Worm (Caenorhabditis elegans) whole organism, L4/young adult: ENCODE data around the gene Y73C8C.12.
"Not testable (repeated sequence)": the region's sequence is repeated elsewhere in the genome, so short reads cannot be mapped to it uniquely, and the experiment has no call there.

Experiments used
- W03F9.2 ChIP-seq: fragments of 150-350 bp; optimal IDR thresholded peaks from 2 replicates; lab custom pipeline; 2014; ENCODE audit warnings: missing biosample characterization, missing genetic modification characterization
- dao-5 ChIP-seq: sonication (generic microtip); optimal IDR thresholded peaks from 2 replicates; lab custom pipeline; 2016; ENCODE audit warnings: missing genotype, missing genetic modification characterization, moderate library complexity, missing compliant biosample characterization
- him-1 ChIP-seq: sonication (generic microtip); optimal IDR thresholded peaks from 2 replicates; lab custom pipeline; 2016; ENCODE audit warnings: missing genotype, missing genetic modification reagents, missing genetic modification characterization, missing compliant biosample characterization

Y73C8C.12 gene

ce11 chrV:3124912-3125311 is at the start of gene Y73C8C.12:
Gene Y73C8C.12, plus strand, starts transcription at chrV:3125212.
- TF ChIP-seq W03F9.2 (tag; lab: Kevin White, UChicago) = no peak
- TF ChIP-seq him-1 (tag; lab: Kevin White, UChicago) = no peak
- no peak for TF ChIP-seq dao-5 (tag; lab: Kevin White, UChicago)

- no peak for TF ChIP-seq dao-5 (tag; lab: Kevin White, UChicago)
- TF ChIP-seq him-1 (tag; lab: Kevin White, UChicago) = no peak
- no peak for TF ChIP-seq W03F9.2 (tag; lab: Kevin White, UChicago)
These were observed 44.2 kb upstream of the Y73C8C.12 start, which contains the start of gene srt-5 for ce11 chrV:3080792-3081191. Gene srt-5, minus strand, starts transcription at chrV:3080892.

DNA sequence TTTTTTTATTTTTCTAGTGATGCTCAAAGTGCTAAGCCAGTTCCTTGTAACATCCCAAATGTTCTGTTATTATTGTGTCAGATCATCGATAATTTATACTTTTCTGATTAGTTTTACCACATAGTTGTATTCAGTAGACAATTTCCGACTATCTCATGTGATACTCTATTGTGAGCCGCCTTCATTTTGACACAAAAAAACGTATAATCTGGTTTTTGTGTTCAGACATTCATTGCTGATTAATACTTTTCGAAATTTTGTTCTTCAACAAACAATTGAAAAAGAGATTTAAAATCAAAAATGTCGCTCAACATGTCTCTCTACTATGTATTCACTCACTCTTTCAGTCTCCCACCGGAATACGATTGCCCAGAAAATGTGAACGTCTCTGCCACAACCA is 43.5 kb upstream of the Y73C8C.12 start, which contains the start of gene srt-7:
srt-7 (plus strand) TSS at position 301 of the 400 bp plus-strand sequence.
- TF ChIP-seq dao-5 (tag; lab: Kevin White, UChicago) = no peak
- no peak for TF ChIP-seq W03F9.2 (tag; lab: Kevin White, UChicago)
- no peak for TF ChIP-seq him-1 (tag; lab: Kevin White, UChicago)

DNA sequence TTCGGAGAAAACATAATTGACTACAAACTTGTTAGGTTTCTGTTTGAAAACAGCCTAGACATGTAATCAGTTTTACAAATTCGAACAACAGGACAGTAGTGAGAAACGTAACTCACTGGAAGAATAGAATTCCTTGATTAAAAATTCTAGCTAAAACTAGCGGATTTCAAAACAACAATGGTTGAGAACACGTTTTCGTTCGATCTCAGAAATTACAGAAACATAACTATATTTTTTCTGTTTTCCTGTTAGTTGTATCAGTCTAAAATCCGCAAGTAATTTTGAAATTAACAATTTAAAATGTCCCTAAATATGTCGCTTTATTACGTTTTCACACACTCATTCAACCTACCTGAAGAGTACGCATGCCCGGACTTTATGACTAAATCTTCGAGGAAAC is 38.8 kb upstream of the Y73C8C.12 start, which contains the start of gene srt-8:
srt-8 (plus strand) TSS at position 301 of the 400 bp plus-strand sequence.
- TF ChIP-seq W03F9.2 (tag; lab: Kevin White, UChicago) (no peak), him-1 (tag; lab: Kevin White, UChicago) (no peak), dao-5 (tag; lab: Kevin White, UChicago) (no peak)

DNA sequence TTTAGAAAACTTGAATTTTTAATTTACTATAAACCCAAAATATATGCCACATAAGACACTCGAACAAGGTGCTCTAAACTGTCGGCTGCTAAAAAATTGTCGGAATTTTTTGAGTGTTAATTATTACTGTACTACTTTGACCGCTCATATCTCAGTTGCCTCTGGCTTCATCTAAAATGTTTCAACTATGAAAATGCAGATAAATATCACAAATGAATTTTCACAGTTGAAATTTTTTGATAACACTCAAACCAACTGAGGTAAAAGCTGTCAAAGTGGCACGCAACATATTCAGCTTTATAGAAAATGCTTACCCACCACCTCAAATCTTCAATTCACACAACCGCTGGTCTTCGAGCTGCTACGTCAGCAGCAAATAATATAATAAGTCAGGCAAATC is 36.2 kb upstream of the Y73C8C.12 start, which contains the start of gene acs-21:
acs-21 (plus strand) TSS at position 301 of the 400 bp plus-strand sequence.
- TF ChIP-seq W03F9.2 (tag; lab: Kevin White, UChicago) = no peak
- no peak for TF ChIP-seq dao-5 (tag; lab: Kevin White, UChicago)
- no peak for TF ChIP-seq him-1 (tag; lab: Kevin White, UChicago)

DNA sequence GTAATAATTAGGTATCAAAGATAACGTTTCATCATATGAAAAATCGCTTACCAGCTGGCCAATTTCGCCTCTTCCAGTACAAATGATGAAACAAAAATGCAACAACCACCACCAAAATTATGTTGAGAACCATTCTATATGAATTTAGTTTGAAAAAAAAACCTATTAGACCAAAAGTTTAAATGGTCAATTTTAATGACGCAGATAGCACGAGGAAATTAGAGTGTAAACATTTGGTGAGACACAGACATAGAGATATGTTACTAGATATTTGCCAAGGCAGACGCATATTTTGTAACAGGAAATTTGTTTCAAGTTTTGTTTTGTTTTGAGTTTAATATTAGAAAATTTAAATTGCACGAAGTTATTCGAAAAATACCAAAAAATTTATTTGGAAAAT is 30.7 kb upstream of the Y73C8C.12 start, which contains the start of gene cyp-33C9:
cyp-33C9 (minus strand) TSS at position 211 of the 400 bp plus-strand sequence.
- TF ChIP-seq dao-5 (tag; lab: Kevin White, UChicago) (no peak), W03F9.2 (tag; lab: Kevin White, UChicago) (no peak), him-1 (tag; lab: Kevin White, UChicago) (no peak)

ce11 chrV:3100527-3100926 is 24.5 kb upstream of the Y73C8C.12 start:
- no peak for TF ChIP-seq W03F9.2 (tag; lab: Kevin White, UChicago)
- TF ChIP-seq dao-5 (tag; lab: Kevin White, UChicago) = no peak
- no peak for TF ChIP-seq him-1 (tag; lab: Kevin White, UChicago)

DNA sequence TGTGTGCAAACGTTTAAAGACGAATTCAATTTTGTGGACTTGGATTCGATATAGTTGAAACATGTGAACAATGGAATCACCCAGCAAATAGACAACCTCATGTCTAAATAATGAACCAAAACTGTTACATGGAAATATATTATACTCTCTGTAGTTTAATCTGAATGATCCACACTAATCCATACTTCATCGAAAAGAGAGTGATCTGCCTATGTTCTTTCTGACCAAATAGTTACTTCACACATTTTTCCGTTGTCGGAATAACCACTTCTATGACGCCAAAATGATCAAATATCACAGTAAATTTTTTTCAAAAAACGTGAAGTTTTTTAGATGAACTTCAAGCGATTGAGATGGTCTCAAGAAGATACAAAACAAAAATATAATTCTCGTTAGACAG is 23.0 kb upstream of the Y73C8C.12 start, which contains the start of gene Y73C8C.4:
Y73C8C.4 (minus strand) TSS at position 101 of the 400 bp plus-strand sequence.
- not testable (repeated sequence) for TF ChIP-seq dao-5, W03F9.2, him-1 (tag; lab: Kevin White, UChicago)

ce11 chrV:3104134-3104533 is 20.9 kb upstream of the Y73C8C.12 start, which contains the start of gene str-66:
Gene str-66, minus strand, starts transcription at chrV:3104234.
- TF ChIP-seq W03F9.2 (tag; lab: Kevin White, UChicago) (no peak), dao-5 (tag; lab: Kevin White, UChicago) (no peak), him-1 (tag; lab: Kevin White, UChicago) (no peak)

- TF ChIP-seq W03F9.2 (tag; lab: Kevin White, UChicago) = no peak
- no peak for TF ChIP-seq him-1 (tag; lab: Kevin White, UChicago)
- no peak for TF ChIP-seq dao-5 (tag; lab: Kevin White, UChicago)
These were observed 19.2 kb upstream of the Y73C8C.12 start, which contains the start of gene str-69 for ce11 chrV:3105810-3106209. Gene str-69, minus strand, starts transcription at chrV:3105910.

- no peak for TF ChIP-seq W03F9.2 (tag; lab: Kevin White, UChicago)
- TF ChIP-seq dao-5 (tag; lab: Kevin White, UChicago) = no peak
- no peak for TF ChIP-seq him-1 (tag; lab: Kevin White, UChicago)
These were observed 18.2 kb upstream of the Y73C8C.12 start for ce11 chrV:3106785-3107184.

DNA sequence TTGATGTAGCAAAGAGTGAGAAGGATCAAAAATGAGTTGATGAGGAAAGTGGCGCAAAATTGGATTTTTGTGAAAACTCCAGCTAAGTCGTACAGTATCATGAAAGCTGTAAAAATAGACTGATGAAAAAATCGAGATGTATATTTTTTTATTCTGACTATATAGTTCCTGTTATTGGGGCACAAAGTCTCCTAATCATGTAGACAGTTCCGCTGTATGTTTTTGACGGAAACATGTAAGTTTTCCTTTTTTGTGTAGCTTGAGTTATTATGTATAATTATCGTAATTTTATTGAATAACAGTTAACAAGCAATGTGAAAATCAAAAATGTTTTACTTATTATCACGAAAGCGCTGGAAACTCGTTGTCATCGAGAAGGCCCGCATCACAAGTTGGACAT is 17.6 kb upstream of the Y73C8C.12 start, which contains the start of gene str-68:
str-68 (minus strand) TSS at position 101 of the 400 bp plus-strand sequence.
- no peak for TF ChIP-seq dao-5 (tag; lab: Kevin White, UChicago)
- no peak for TF ChIP-seq W03F9.2 (tag; lab: Kevin White, UChicago)
- no peak for TF ChIP-seq him-1 (tag; lab: Kevin White, UChicago)

- TF ChIP-seq him-1 (tag; lab: Kevin White, UChicago) = no peak
- no peak for TF ChIP-seq W03F9.2 (tag; lab: Kevin White, UChicago)
- TF ChIP-seq dao-5 (tag; lab: Kevin White, UChicago) = no peak
These were observed 12.8 kb upstream of the Y73C8C.12 start for ce11 chrV:3112198-3112597.

ce11 chrV:3113751-3114150 is 11.3 kb upstream of the Y73C8C.12 start, which contains the start of gene Y73C8C.8:
Gene Y73C8C.8, minus strand, starts transcription at chrV:3113851.
- TF ChIP-seq him-1 (tag; lab: Kevin White, UChicago) = no peak
- TF ChIP-seq W03F9.2 (tag; lab: Kevin White, UChicago) = no peak
- TF ChIP-seq dao-5 (tag; lab: Kevin White, UChicago) = no peak
